Fruit fly (Drosophila melanogaster) whole organism, pupa: ENCODE measurements around the gene Ephrin.

Experiments
- CG10348 ChIP-seq: fragments of 200-800 bp; sonication (Bioruptor generic); IDR thresholded peaks from 2 replicates; pipeline ENCODE4 v1.3.6; 2022; ENCODE audit warnings: missing biosample characterization, missing genetic modification characterization
- CG12605 ChIP-seq: fragments of 200-800 bp; sonication (Bioruptor generic); IDR thresholded peaks from 2 replicates; pipeline ENCODE4 v1.3.6; 2022; ENCODE audit warnings: missing biosample characterization, missing genetic modification characterization
- CG13204 ChIP-seq: fragments of 200-800 bp; sonication (Bioruptor generic); optimal IDR thresholded peaks from 2 replicates; lab custom pipeline; 2018; ENCODE audit warnings: missing biosample characterization, mild to moderate bottlenecking, missing genetic modification characterization, moderate library complexity
- CG14655 ChIP-seq: fragments of 200-800 bp; sonication (Bioruptor generic); optimal IDR thresholded peaks from 3 replicates; lab custom pipeline; 2017; ENCODE audit warnings: mild to moderate bottlenecking, missing biosample characterization, missing genetic modification reagents, missing genetic modification characterization
- CG15710 ChIP-seq: fragments of 200-800 bp; sonication (Bioruptor generic); optimal IDR thresholded peaks from 2 replicates; lab custom pipeline; 2018; ENCODE audit warnings: missing biosample characterization, mild to moderate bottlenecking, missing genetic modification characterization, moderate library complexity
- CG17806 ChIP-seq: fragments of 200-800 bp; sonication (Bioruptor generic); optimal IDR thresholded peaks from 2 replicates; lab custom pipeline; 2018; ENCODE audit warnings: missing biosample characterization, mild to moderate bottlenecking, missing genetic modification characterization, moderate library complexity
- CG34367 ChIP-seq: fragments of 200-800 bp; sonication (Bioruptor generic); optimal IDR thresholded peaks from 2 replicates; lab custom pipeline; 2018; ENCODE audit warnings: missing biosample characterization, mild to moderate bottlenecking, missing genetic modification characterization
- CG4496 ChIP-seq: fragments of 200-800 bp; sonication (Bioruptor generic); IDR thresholded peaks from 3 replicates; pipeline ENCODE4 v1.3.6; 2022; ENCODE audit warnings: missing biosample characterization, missing genetic modification characterization
- CG8159 ChIP-seq: fragments of 200-800 bp; sonication (Bioruptor generic); optimal IDR thresholded peaks from 3 replicates; lab custom pipeline; 2018; ENCODE audit warnings: missing biosample characterization, mild to moderate bottlenecking, missing genetic modification characterization, moderate library complexity
- CG8301 ChIP-seq: fragments of 200-800 bp; sonication (Bioruptor generic); optimal IDR thresholded peaks from 2 replicates; lab custom pipeline; 2018; ENCODE audit warnings: missing biosample characterization, mild to moderate bottlenecking, missing genetic modification characterization
- CG9948 ChIP-seq: fragments of 200-800 bp; sonication (Bioruptor generic); optimal IDR thresholded peaks from 2 replicates; lab custom pipeline; 2018; ENCODE audit warnings: missing biosample characterization, mild to moderate bottlenecking, missing genetic modification characterization, moderate library complexity
- D1 ChIP-seq: fragments of 200-800 bp; sonication (Bioruptor generic); optimal IDR thresholded peaks from 2 replicates; lab custom pipeline; 2018; ENCODE audit warnings: missing biosample characterization, mild to moderate bottlenecking, missing genetic modification characterization, moderate library complexity
- EcR ChIP-seq: fragments of 200-800 bp; sonication (Bioruptor generic); optimal IDR thresholded peaks from 3 replicates; lab custom pipeline; 2019; ENCODE audit warnings: missing biosample characterization, missing genetic modification characterization, mild to moderate bottlenecking, moderate library complexity, missing genetic modification reagents
- Ets98B ChIP-seq: fragments of 200-800 bp; sonication (Bioruptor generic); IDR thresholded peaks from 2 replicates; pipeline ENCODE4 v1.3.6; 2022; ENCODE audit warnings: missing biosample characterization, missing genetic modification characterization
- Pif1A ChIP-seq: fragments of 200-800 bp; sonication (Bioruptor generic); optimal IDR thresholded peaks from 3 replicates; lab custom pipeline; 2016; ENCODE audit warnings: missing biosample characterization, missing genetic modification characterization
- Pif1B ChIP-seq: fragments of 200-800 bp; sonication (Bioruptor generic); optimal IDR thresholded peaks from 3 replicates; lab custom pipeline; 2016; ENCODE audit warnings: missing biosample characterization, missing genetic modification characterization
- Snoo ChIP-seq: fragments of 200-800 bp; sonication (Bioruptor generic); optimal IDR thresholded peaks from 3 replicates; lab custom pipeline; 2017; ENCODE audit warnings: missing biosample characterization, mild to moderate bottlenecking, missing genetic modification characterization, inconsistent platforms
- fd96Ca ChIP-seq: fragments of 200-800 bp; sonication (Bioruptor generic); IDR thresholded peaks from 3 replicates; pipeline ENCODE4 v1.3.6; 2022; ENCODE audit warnings: missing biosample characterization, missing genetic modification characterization

Gene Ephrin

DNA sequence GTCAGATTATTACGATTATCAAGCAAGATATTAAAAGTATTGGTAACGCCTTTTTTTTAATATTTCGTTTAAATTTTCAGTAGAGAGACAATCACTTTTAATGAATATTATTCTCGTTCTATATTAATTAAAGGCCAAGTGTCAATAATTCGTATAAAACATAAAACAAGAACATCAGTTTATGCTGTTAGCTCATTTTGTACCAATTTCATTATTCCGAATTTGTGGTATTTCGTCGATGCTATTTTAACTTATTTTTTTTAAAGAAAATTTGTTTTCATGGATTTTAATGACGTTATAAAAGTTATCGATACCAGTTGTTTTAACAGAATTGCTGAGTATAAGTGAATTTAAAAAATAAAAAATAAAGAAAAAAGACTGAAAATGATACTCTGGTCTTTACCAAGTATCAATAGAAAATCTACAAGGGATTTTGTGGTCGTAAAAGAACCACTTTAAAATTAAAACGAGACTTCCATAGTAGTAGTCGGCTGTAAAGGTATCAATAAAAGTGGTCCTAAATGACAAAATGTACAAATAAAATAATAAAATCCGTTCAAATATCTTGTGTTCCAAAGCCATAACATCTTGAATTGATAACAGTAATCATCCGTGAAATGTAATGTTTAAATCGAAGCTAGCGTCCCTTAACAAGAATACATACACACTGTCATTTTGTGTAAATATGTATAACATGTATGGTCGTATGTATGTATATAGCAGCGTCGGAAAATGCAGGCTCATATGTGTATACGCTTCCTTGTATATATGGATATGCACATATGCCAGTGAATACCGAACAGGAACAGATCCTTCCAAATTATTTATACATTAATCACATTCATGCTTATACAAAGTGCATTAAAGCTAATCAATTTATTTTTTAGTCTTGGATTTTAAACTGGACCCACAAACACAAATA lies 39.1 kb downstream of the Ephrin start, which contains the start of gene Eph:
Gene Eph, plus strand, starts transcription at position 287 of the 922 bp plus-strand sequence.
- TF ChIP-seq CG10348 (GFP tag; lab: Robert Waterston, UW) = no peak
- no peak for TF ChIP-seq Snoo (tag; lab: Kevin White, UChicago)
- TF ChIP-seq fd96Ca (GFP tag; lab: Robert Waterston, UW) = no peak
- TF ChIP-seq CG8301 (tag; lab: Kevin White, UChicago) = no peak
- peak; percentile 7 for TF ChIP-seq Pif1B (GFP tag; lab: Kevin White, UChicago)
- no peak for TF ChIP-seq Ets98B (GFP tag; lab: Robert Waterston, UW)
- peak; percentile 38 for TF ChIP-seq CG8159 (tag; lab: Kevin White, UChicago)
- no peak for TF ChIP-seq CG17806 (tag; lab: Kevin White, UChicago)
- no peak for TF ChIP-seq CG13204
- no peak for TF ChIP-seq CG14655 (GFP tag; lab: Kevin White, UChicago)
- TF ChIP-seq CG34367 (tag; lab: Kevin White, UChicago) = no peak

- TF ChIP-seq CG17806 (tag; lab: Kevin White, UChicago) (no peak), CG4496 (GFP tag; lab: Robert Waterston, UW) (no peak), D1 (peak; percentile 37), CG14655 (GFP tag; lab: Kevin White, UChicago) (no peak), CG34367 (tag; lab: Kevin White, UChicago) (no peak), CG9948 (tag; lab: Kevin White, UChicago) (no peak)
Observed at dm6 chr4:625898-626644, 54.5 kb downstream of the Ephrin start, which contains the start of gene mav. Gene mav, minus strand, starts transcription at chr4:626031.

DNA sequence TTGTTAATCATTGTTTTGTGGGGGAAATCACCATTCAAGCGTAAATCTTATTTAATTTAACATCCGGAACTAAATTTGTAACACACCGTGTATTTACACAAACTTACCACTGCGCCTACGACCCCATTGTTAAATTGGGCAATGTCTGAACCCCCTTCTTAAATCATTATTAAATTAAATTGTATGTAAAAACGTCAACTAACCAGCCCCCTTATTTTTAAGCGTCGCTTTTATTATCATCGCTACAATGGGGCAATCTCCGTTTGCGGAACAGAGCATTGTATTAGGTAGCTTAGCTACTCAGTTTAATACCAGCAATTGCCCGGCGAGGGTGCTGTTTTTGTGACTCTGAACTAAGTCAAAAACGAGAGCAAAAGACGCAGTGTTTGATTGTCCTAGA lies 57.8 kb downstream of the Ephrin start, which contains the start of gene Gat:
Gene Gat, plus strand, starts transcription at position 301 of the 400 bp plus-strand sequence.
- TF ChIP-seq EcR (GFP tag; lab: Kevin White, UChicago) = no peak
- TF ChIP-seq CG13204 = no peak
- TF ChIP-seq CG12605 = no peak
- TF ChIP-seq CG10348 (GFP tag; lab: Robert Waterston, UW) = no peak
- no peak for TF ChIP-seq fd96Ca (GFP tag; lab: Robert Waterston, UW)
- no peak for TF ChIP-seq CG8301 (tag; lab: Kevin White, UChicago)
- no peak for TF ChIP-seq Pif1A (GFP tag; lab: Kevin White, UChicago)
- no peak for TF ChIP-seq CG9948 (tag; lab: Kevin White, UChicago)
- no peak for TF ChIP-seq CG15710 (tag; lab: Kevin White, UChicago)
